Fruit fly (Drosophila melanogaster) whole organism, embryonic: Measurements from ENCODE around the gene CG4293.

Source experiments
- ATbp ChIP-seq: fragments of 200-800 bp; sonication (Bioruptor generic); optimal IDR thresholded peaks from 2 replicates; lab custom pipeline; 2017; ENCODE audit warnings: missing biosample characterization, mild to moderate bottlenecking, missing genetic modification characterization, missing genetic modification reagents
- Abd-B ChIP-seq: fragments of 200-800 bp; sonication (Bioruptor generic); optimal IDR thresholded peaks from 2 replicates; lab custom pipeline; 2018; ENCODE audit warnings: missing biosample characterization, mild to moderate bottlenecking, missing genetic modification characterization, moderate library complexity
- Atf-2 ChIP-seq: fragments of 200-800 bp; sonication (Bioruptor generic); optimal IDR thresholded peaks from 2 replicates; lab custom pipeline; 2016; ENCODE audit warnings: missing biosample characterization, missing genetic modification characterization
- CG10267 ChIP-seq: fragments of 200-800 bp; sonication (Bioruptor generic); optimal IDR thresholded peaks from 2 replicates; lab custom pipeline; 2018; ENCODE audit warnings: missing biosample characterization, mild to moderate bottlenecking, missing genetic modification characterization, moderate library complexity
- CG11085 ChIP-seq: fragments of 200-800 bp; sonication (Bioruptor generic); IDR thresholded peaks from 2 replicates; pipeline ENCODE4 v1.3.6; 2022; ENCODE audit warnings: missing biosample characterization, missing genetic modification characterization
- CG13123 ChIP-seq: fragments of 200-800 bp; sonication (Bioruptor generic); optimal IDR thresholded peaks from 2 replicates; lab custom pipeline; 2016; ENCODE audit warnings: missing biosample characterization, missing genetic modification characterization
- CG14710 ChIP-seq: fragments of 200-800 bp; sonication (Bioruptor generic); optimal IDR thresholded peaks from 3 replicates; lab custom pipeline; 2019; ENCODE audit warnings: missing biosample characterization, mild to moderate bottlenecking, missing genetic modification characterization, moderate library complexity
- CG15011 ChIP-seq: fragments of 200-800 bp; sonication (Bioruptor generic); optimal IDR thresholded peaks from 3 replicates; lab custom pipeline; 2018; ENCODE audit warnings: missing biosample characterization, mild to moderate bottlenecking, missing genetic modification characterization
- CG17612 ChIP-seq: fragments of 200-800 bp; sonication (Bioruptor generic); IDR thresholded peaks from 2 replicates; pipeline ENCODE4 v1.3.6; 2022; ENCODE audit warnings: missing biosample characterization, missing genetic modification characterization
- CG2889 ChIP-seq: fragments of 200-800 bp; sonication (Bioruptor generic); IDR thresholded peaks from 3 replicates; pipeline ENCODE4 v1.3.6; 2022; ENCODE audit warnings: missing biosample characterization, missing genetic modification characterization
- CG30020 ChIP-seq: fragments of 200-800 bp; optimal IDR thresholded peaks from 2 replicates; lab custom pipeline; 2019; ENCODE audit warnings: missing biosample characterization, mild to moderate bottlenecking, missing genetic modification characterization, moderate library complexity
- CG31388 ChIP-seq: fragments of 200-800 bp; sonication (Bioruptor generic); optimal IDR thresholded peaks from 2 replicates; lab custom pipeline; 2016; ENCODE audit warnings: missing biosample characterization, missing genetic modification characterization
- CG33557 ChIP-seq: fragments of 200-800 bp; sonication (Bioruptor generic); optimal IDR thresholded peaks from 2 replicates; lab custom pipeline; 2019; ENCODE audit warnings: missing biosample characterization, mild to moderate bottlenecking, missing genetic modification characterization, moderate library complexity
- CG34376 ChIP-seq: fragments of 200-800 bp; sonication (Bioruptor generic); optimal IDR thresholded peaks from 2 replicates; lab custom pipeline; 2018; ENCODE audit warnings: missing biosample characterization, mild to moderate bottlenecking, missing genetic modification characterization
- CG4707 ChIP-seq: fragments of 200-800 bp; sonication (Bioruptor generic); optimal IDR thresholded peaks from 2 replicates; lab custom pipeline; 2018; ENCODE audit warnings: missing biosample characterization, mild to moderate bottlenecking, missing genetic modification characterization, moderate library complexity
- CG7928 ChIP-seq: fragments of 200-800 bp; sonication (Bioruptor generic); optimal IDR thresholded peaks from 2 replicates; lab custom pipeline; 2017; ENCODE audit warnings: missing biosample characterization, mild to moderate bottlenecking, missing genetic modification characterization
- CG7987 ChIP-seq: fragments of 200-800 bp; sonication (Bioruptor generic); optimal IDR thresholded peaks from 2 replicates; lab custom pipeline; 2018; ENCODE audit warnings: missing biosample characterization, mild to moderate bottlenecking, missing genetic modification characterization, moderate library complexity
- CHES-1-like ChIP-seq: fragments of 200-800 bp; sonication (Bioruptor generic); optimal IDR thresholded peaks from 2 replicates; lab custom pipeline; 2016; ENCODE audit warnings: missing biosample characterization, missing genetic modification characterization
- Dbx ChIP-seq: fragments of 200-800 bp; sonication (Bioruptor generic); IDR thresholded peaks from 3 replicates; pipeline ENCODE4 v1.3.6; 2022; ENCODE audit warnings: missing biosample characterization, missing genetic modification characterization
- Doc3 ChIP-seq: fragments of 200-800 bp; sonication (Bioruptor generic); IDR thresholded peaks from 3 replicates; pipeline ENCODE4 v1.3.6; 2022; ENCODE audit warnings: missing biosample characterization, missing genetic modification characterization; ENCODE audit not compliant: partially characterized antibody
- HLH4C ChIP-seq: fragments of 200-800 bp; sonication (Bioruptor generic); IDR thresholded peaks from 3 replicates; pipeline ENCODE4 v1.3.6; 2022; ENCODE audit warnings: missing biosample characterization, missing genetic modification characterization; ENCODE audit not compliant: partially characterized antibody
- Hr3 ChIP-seq: fragments of 200-800 bp; sonication (Bioruptor generic); optimal IDR thresholded peaks from 3 replicates; lab custom pipeline; 2016; ENCODE audit warnings: missing biosample characterization, missing genetic modification characterization
- Hr78 ChIP-seq, 2 experiments: fragments of 200-800 bp in 1 of 2; fragments of >200 bp in 1 of 2; sonication (Bioruptor generic) in 1 of 2; optimal IDR thresholded peaks; 2 replicates each; lab custom pipeline; 2017 to 2019; ENCODE audit warnings: missing biosample characterization in 2 of 2, missing genetic modification characterization in 2 of 2, mild to moderate bottlenecking in 1 of 2, moderate library complexity in 1 of 2
- Lhr ChIP-seq: fragments of 200-800 bp; sonication (Bioruptor generic); optimal IDR thresholded peaks from 3 replicates; lab custom pipeline; 2017; ENCODE audit warnings: mild to moderate bottlenecking, missing biosample characterization, missing genetic modification reagents, missing genetic modification characterization
- Lim3 ChIP-seq: fragments of 200-800 bp; sonication (Bioruptor generic); IDR thresholded peaks from 2 replicates; pipeline ENCODE4 v1.3.6; 2022; ENCODE audit warnings: missing biosample characterization, missing genetic modification characterization
- Myb ChIP-seq: fragments of 200-800 bp; sonication (Bioruptor generic); optimal IDR thresholded peaks from 2 replicates; lab custom pipeline; 2016; ENCODE audit warnings: missing biosample characterization, missing genetic modification characterization
- NC2α ChIP-seq: fragments of 200-800 bp; sonication (Bioruptor generic); optimal IDR thresholded peaks from 2 replicates; lab custom pipeline; 2016; ENCODE audit warnings: missing biosample characterization, missing genetic modification characterization
- Nf-YB ChIP-seq: fragments of 200-800 bp; sonication (Bioruptor generic); optimal IDR thresholded peaks from 3 replicates; lab custom pipeline; 2019; ENCODE audit warnings: missing biosample characterization, mild to moderate bottlenecking, missing genetic modification characterization, moderate library complexity
- PHDP ChIP-seq: fragments of 200-800 bp; sonication (Bioruptor generic); optimal IDR thresholded peaks from 3 replicates; lab custom pipeline; 2018; ENCODE audit warnings: missing biosample characterization, mild to moderate bottlenecking, missing genetic modification characterization, moderate library complexity
- Poxn ChIP-seq: fragments of 200-800 bp; sonication (Bioruptor generic); IDR thresholded peaks from 2 replicates; pipeline ENCODE4 v1.3.6; 2022; ENCODE audit warnings: missing biosample characterization, missing genetic modification characterization
- Sin3A ChIP-seq: fragments of >200 bp; optimal IDR thresholded peaks from 2 replicates; lab custom pipeline; 2018
- aop ChIP-seq: fragments of 200-800 bp; sonication (Bioruptor generic); IDR thresholded peaks from 2 replicates; pipeline ENCODE4 v1.3.6; 2022; ENCODE audit warnings: missing biosample characterization, missing genetic modification characterization
- cas ChIP-seq: fragments of 200-800 bp; sonication (Bioruptor generic); IDR thresholded peaks from 2 replicates; pipeline ENCODE4 v1.3.6; 2022; ENCODE audit warnings: missing biosample characterization, missing genetic modification characterization
- chif ChIP-seq, 2 experiments: fragments of 200-800 bp; sonication (Bioruptor generic); optimal IDR thresholded peaks; 3 replicates each; lab custom pipeline; 2016; ENCODE audit warnings: missing biosample characterization in 2 of 2, missing genetic modification characterization in 2 of 2
- chn ChIP-seq: fragments of 200-800 bp; sonication (Bioruptor generic); optimal IDR thresholded peaks from 2 replicates; lab custom pipeline; 2016; ENCODE audit warnings: missing biosample characterization, missing genetic modification characterization
- crp ChIP-seq, 2 experiments: fragments of 200-800 bp; sonication (Bioruptor generic); optimal IDR thresholded peaks; 2 replicates in 1 of 2; 3 replicates in 1 of 2; lab custom pipeline; 2017; ENCODE audit warnings: missing biosample characterization in 2 of 2, missing genetic modification characterization in 2 of 2, mild to moderate bottlenecking in 1 of 2, moderate library complexity in 1 of 2
- da ChIP-seq: fragments of 200-800 bp; sonication (Bioruptor generic); optimal IDR thresholded peaks from 2 replicates; lab custom pipeline; 2016; ENCODE audit warnings: missing biosample characterization, missing genetic modification characterization
- danr ChIP-seq: fragments of 200-800 bp; sonication (Bioruptor generic); IDR thresholded peaks from 2 replicates; pipeline ENCODE4 v1.3.6; 2022; ENCODE audit warnings: missing biosample characterization, missing genetic modification characterization
- dati ChIP-seq: fragments of 200-800 bp; sonication (Bioruptor generic); IDR thresholded peaks from 2 replicates; pipeline ENCODE4 v1.3.6; 2022; ENCODE audit warnings: missing biosample characterization, missing genetic modification characterization
- grau ChIP-seq: fragments of 200-800 bp; optimal IDR thresholded peaks from 3 replicates; lab custom pipeline; 2019; ENCODE audit warnings: missing biosample characterization, mild to moderate bottlenecking, missing genetic modification characterization, moderate library complexity
- her ChIP-seq: fragments of 200-800 bp; sonication (Bioruptor generic); optimal IDR thresholded peaks from 2 replicates; lab custom pipeline; 2016; ENCODE audit warnings: missing biosample characterization, missing genetic modification characterization
- hth ChIP-seq: fragments of >200 bp; optimal IDR thresholded peaks from 2 replicates; lab custom pipeline; 2017; ENCODE audit warnings: inconsistent platforms
- jigr1 ChIP-seq: fragments of 200-800 bp; sonication (Bioruptor generic); IDR thresholded peaks from 3 replicates; pipeline ENCODE4 v1.3.6; 2022; ENCODE audit warnings: missing biosample characterization, missing genetic modification characterization
- salm ChIP-seq: fragments of 200-800 bp; sonication (Bioruptor generic); optimal IDR thresholded peaks from 2 replicates; lab custom pipeline; 2018; ENCODE audit warnings: missing biosample characterization, mild to moderate bottlenecking, missing genetic modification characterization
- sr ChIP-seq: fragments of 200-800 bp; sonication (Bioruptor generic); IDR thresholded peaks from 3 replicates; pipeline ENCODE4 v1.3.6; 2022; ENCODE audit warnings: missing biosample characterization, missing genetic modification characterization
- trem ChIP-seq: fragments of 200-800 bp; optimal IDR thresholded peaks from 3 replicates; lab custom pipeline; 2019; ENCODE audit warnings: missing biosample characterization, mild to moderate bottlenecking, missing genetic modification characterization, moderate library complexity
- trh ChIP-seq: fragments of 200-800 bp; sonication (Bioruptor generic); optimal IDR thresholded peaks from 2 replicates; lab custom pipeline; 2016; ENCODE audit warnings: missing biosample characterization, missing genetic modification characterization
- twi ChIP-seq: fragments of 200-800 bp; optimal IDR thresholded peaks from 2 replicates; lab custom pipeline; 2019; ENCODE audit warnings: missing biosample characterization, mild to moderate bottlenecking, missing genetic modification characterization, moderate library complexity
- unpg ChIP-seq: fragments of 200-800 bp; sonication (Bioruptor generic); optimal IDR thresholded peaks from 3 replicates; lab custom pipeline; 2018; ENCODE audit warnings: missing biosample characterization, mild to moderate bottlenecking, missing genetic modification characterization, moderate library complexity

CG4293 gene

DNA sequence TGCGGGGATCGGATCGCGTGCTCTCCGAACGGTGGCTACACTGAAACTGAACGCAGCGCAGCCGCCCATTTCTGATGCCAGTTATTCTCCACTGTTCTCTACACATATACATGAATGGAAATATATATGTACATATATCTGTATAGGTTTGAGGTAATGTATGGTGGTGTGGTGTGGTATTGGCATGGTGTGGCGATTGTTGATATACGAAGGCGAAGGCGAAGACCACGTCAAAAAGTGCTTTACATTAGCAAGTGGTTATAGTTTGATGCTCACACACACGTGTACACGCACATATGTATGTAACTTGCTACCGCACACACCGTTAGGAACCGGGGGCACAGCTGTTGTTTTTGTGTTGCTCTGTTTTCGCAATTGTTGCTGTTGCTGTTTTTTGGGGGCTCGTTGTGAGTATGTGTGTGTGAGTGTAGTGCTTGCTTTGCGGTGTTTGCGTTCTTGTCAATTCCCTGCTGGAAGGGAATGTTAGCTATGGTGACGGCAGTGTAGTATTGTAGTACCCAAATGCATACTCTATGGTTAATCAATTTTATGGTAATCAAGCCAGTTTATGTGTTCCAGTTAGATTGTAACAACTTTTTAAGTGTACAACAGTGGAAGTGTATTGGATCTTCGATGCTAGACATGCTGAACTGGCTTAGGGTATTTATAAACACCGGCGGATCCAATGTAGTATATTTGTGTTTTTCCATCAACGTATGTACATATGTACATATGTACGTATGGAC lies 36.5 kb downstream of the CG4293 start, which contains the start of gene CG17896 (continued):
- TF ChIP-seq danr (peak; percentile 97), Sin3A (lab: Kevin White, UChicago) (no peak), CG34376 (GFP tag; lab: Kevin White, UChicago) (peak; percentile 91), CG13123 (GFP tag; lab: Kevin White, UChicago) (peak; percentile 94), her (GFP tag; lab: Kevin White, UChicago) (peak; percentile 98), CHES-1-like (GFP tag; lab: Kevin White, UChicago) (peak; percentile 99), grau (tag; lab: Kevin White, UChicago) (peak; percentile 97), CG7987 (GFP tag; lab: Kevin White, UChicago) (peak; percentile 95), CG30020 (peak; percentile 55), chn (peak; percentile 97), PHDP (peak; percentile 98), chif (GFP tag; optimal IDR thresholded peaks at IDR 0.05; lab: Kevin White, UChicago) (peak; percentile 97 to 98), trh (peak; percentile 96), crp (GFP tag; optimal IDR thresholded peaks at IDR 0.05; lab: Kevin White, UChicago) (peak in 1 of 2 experiments; percentile 67), trem (peak; percentile 72), jigr1 (peak; percentile 95), unpg (GFP tag; lab: Kevin White, UChicago) (peak; percentile 97), CG33557 (GFP tag; lab: Kevin White, UChicago) (peak; percentile 70), sr (GFP tag; lab: Robert Waterston, UW) (peak; percentile 85; the same call in 2 of the 3 replicates), Hr78 (GFP tag; optimal IDR thresholded peaks at IDR 0.05; lab: Kevin White, UChicago) (peak in 1 of 2 experiments; percentile 75), Lim3 (peak; percentile 94), Hr3 (GFP tag; lab: Kevin White, UChicago) (peak; percentile 97), ATbp (GFP tag; lab: Kevin White, UChicago) (peak; percentile 95), salm (tag; lab: Kevin White, UChicago) (peak; percentile 93), CG14710 (tag; lab: Kevin White, UChicago) (peak; percentile 76), Myb (GFP tag; lab: Kevin White, UChicago) (peak; percentile 94), dati (peak; percentile 90), hth (lab: Kevin White, UChicago) (no peak), Dbx (GFP tag; lab: Robert Waterston, UW) (peak; percentile 99), Atf-2 (peak; percentile 98), CG7928 (GFP tag; lab: Kevin White, UChicago) (peak; percentile 83), CG17612 (GFP tag; lab: Robert Waterston, UW) (peak; percentile 97), CG10267 (peak; percentile 87), HLH4C (no peak), twi (tag; lab: Kevin White, UChicago) (peak; percentile 89), Lhr (peak; percentile 80), Doc3 (GFP tag; lab: Robert Waterston, UW) (0 out of 3 replicates have a peak, but pooled peaks have one; percentile 44), cas (GFP tag; lab: Robert Waterston, UW) (peak; percentile 98), CG11085 (GFP tag; lab: Robert Waterston, UW) (peak; percentile 99), aop (GFP tag; lab: Robert Waterston, UW) (peak; percentile 83), CG4707 (peak; percentile 85), NC2α (GFP tag; lab: Kevin White, UChicago) (peak; percentile 97), Poxn (GFP tag; lab: Robert Waterston, UW) (peak; percentile 98), da (GFP tag; lab: Kevin White, UChicago) (peak; percentile 97), CG15011 (GFP tag; lab: Kevin White, UChicago) (peak; percentile 97), Nf-YB (GFP tag; lab: Kevin White, UChicago) (peak; percentile 80), CG2889 (GFP tag; lab: Robert Waterston, UW) (peak; percentile 98), Abd-B (GFP tag; lab: Kevin White, UChicago) (peak; percentile 98), CG31388 (peak; percentile 96)
